Worm (Caenorhabditis elegans): Measurements from ENCODE around the gene F41H10.2.
A peak's percentile ranks its signal among the peaks of the same experiment; 100 is the strongest.

Gene F41H10.2

DNA sequence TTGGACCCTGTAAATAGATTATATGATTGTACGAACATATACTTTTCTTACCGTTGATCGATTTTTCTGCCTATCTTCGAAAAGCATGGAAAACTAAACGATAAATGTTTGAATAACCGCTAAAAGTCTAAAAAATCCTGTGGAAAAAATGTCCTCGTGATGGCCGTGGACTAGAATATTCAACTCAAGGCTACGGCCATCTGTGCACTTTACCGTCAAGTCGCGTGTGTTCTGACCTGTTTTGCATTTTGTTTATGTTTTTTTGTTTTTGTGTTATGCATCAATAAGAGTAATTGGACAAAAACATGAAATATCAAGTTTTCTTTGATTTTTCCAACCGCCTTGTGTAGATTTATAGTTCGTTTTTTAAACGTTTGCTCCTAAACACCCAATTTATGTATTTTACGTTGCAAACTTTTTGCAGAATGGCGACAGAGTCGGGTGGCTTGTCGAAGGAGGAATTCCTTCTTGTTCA is 17.3 kb upstream of the F41H10.2 start, which contains the start of the genes hda-6 and F41H10.4 (continued):
- TF ChIP-seq cebp-1 (GFP tag; IDR thresholded peaks at IDR 0.05) (no peak), cebp-1 (tag; optimal IDR thresholded peaks at IDR 0.05) (peak; percentile 57), zfh-2 (GFP tag; conservative IDR thresholded peaks at IDR 0.05) (no peak), cebp-2 (GFP tag; IDR thresholded peaks at IDR 0.05) (no peak), rcor-1 (GFP tag; IDR thresholded peaks at IDR 0.05) (no peak), pbrm-1 (GFP tag; IDR thresholded peaks at IDR 0.05) (peak; percentile 31; the same call in 1 of the 2 replicates), dox-1 (GFP tag; IDR thresholded peaks at IDR 0.05) (peak; percentile 84), ztf-18 (tag; optimal IDR thresholded peaks at IDR 0.05) (peak; percentile 39), ztf-25 (GFP tag; IDR thresholded peaks at IDR 0.05) (no peak), Y79H2A.3 (GFP tag; conservative IDR thresholded peaks at IDR 0.05) (no peak), F23B12.7 (tag; optimal IDR thresholded peaks at IDR 0.05; ENCODE audit: insufficient read depth) (peak; percentile 4), attf-5 (GFP tag; optimal IDR thresholded peaks at IDR 0.05) (peak; percentile 86), B0261.1 (tag; optimal IDR thresholded peaks at IDR 0.05) (no peak), ceh-100 (GFP tag; IDR thresholded peaks at IDR 0.05) (0 out of 2 replicates have a peak, but pooled peaks have one; percentile 11), nhr-80 (tag; optimal IDR thresholded peaks at IDR 0.05) (peak; percentile 20), bed-2 (GFP tag; IDR thresholded peaks at IDR 0.05) (no peak), let-607 (tag; optimal IDR thresholded peaks at IDR 0.05) (peak in 1 of 2 experiments; percentile 9), lsy-27 (tag; optimal IDR thresholded peaks at IDR 0.05; ENCODE audit: borderline replicate concordance, insufficient read depth) (peak; percentile 4), lin-54 (GFP tag; optimal IDR thresholded peaks at IDR 0.05) (peak; percentile 71), nfyb-1 (GFP tag; IDR thresholded peaks at IDR 0.05) (peak; percentile 40; the same call in 1 of the 2 replicates), ztf-3 (GFP tag; optimal IDR thresholded peaks at IDR 0.05) (no peak), ceh-27 (GFP tag; optimal IDR thresholded peaks at IDR 0.05) (peak; percentile 92), ccch-3 (GFP tag; optimal IDR thresholded peaks at IDR 0.05) (no peak), sptf-2 (GFP tag; optimal IDR thresholded peaks at IDR 0.05) (no peak), ceh-79 (tag; optimal IDR thresholded peaks at IDR 0.05) (no peak), athp-1 (tag; optimal IDR thresholded peaks at IDR 0.05) (peak; percentile 64), hmg-1.2 (GFP tag; IDR thresholded peaks at IDR 0.05) (no peak; the same call in 1 of the 2 replicates), ZK185.1 (tag; optimal IDR thresholded peaks at IDR 0.05; ENCODE audit: poor library complexity, severe bottlenecking) (peak; percentile 88), unc-130 (GFP tag; optimal IDR thresholded peaks at IDR 0.05) (peak; percentile 55), mcd-1 (GFP tag; IDR thresholded peaks at IDR 0.05) (peak; percentile 77), zim-3 (tag; optimal IDR thresholded peaks at IDR 0.05) (no peak), hlh-12 (tag; optimal IDR thresholded peaks at IDR 0.05) (no peak), tlf-1 (GFP tag; optimal IDR thresholded peaks at IDR 0.05) (peak; percentile 15)

DNA sequence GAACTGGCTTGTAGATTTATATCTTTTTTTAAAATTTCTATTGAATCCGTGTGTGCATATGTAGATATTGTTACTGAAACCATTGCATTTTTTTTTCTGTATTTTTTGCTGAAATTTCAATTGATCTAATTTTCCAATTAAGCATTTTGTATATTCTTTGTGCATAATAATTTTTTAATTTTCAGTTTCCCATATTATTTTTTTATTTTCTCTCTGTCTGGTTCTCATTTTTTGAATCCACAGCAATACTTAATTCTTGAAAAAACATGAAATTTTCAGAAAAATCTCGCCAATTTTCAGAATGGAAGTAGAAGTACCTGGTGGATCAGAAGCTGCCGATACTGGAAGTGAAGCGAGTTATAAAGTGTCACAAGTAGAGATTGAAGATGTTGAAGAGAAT is 14.9 kb upstream of the F41H10.2 start, which contains the start of gene sand-1:
TSS of gene sand-1 (plus strand) at position 301 of the 400 bp plus-strand sequence.
- TF ChIP-seq snpc-4 (GFP tag; optimal IDR thresholded peaks at IDR 0.05): no peak
- peak in 1 of 4 experiments; percentile 66 for TF ChIP-seq snpc-4 (tag; optimal IDR thresholded peaks at IDR 0.05)
- no peak for TF ChIP-seq gei-17 (GFP tag; optimal IDR thresholded peaks at IDR 0.05)
- TF ChIP-seq athp-1 (tag; optimal IDR thresholded peaks at IDR 0.05): peak; percentile 30

DNA sequence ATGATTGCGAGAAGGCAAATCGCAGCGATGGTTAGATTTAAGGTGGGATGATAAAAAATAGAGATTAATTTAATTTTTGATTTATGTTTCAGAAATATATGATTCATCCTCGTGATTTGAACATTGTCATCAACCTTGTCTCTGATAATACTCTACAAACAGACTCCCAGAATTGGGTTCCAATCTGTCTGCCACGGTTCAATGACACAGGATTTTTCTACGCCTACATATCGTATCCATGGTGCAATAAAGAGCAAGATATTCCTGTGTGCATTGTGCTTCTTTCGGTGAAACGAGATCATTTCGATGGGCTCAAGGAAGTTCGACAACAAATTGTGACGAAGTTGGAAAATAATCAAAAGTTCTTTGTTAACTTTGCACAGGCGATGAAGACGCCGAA is 13.5 kb upstream of the F41H10.2 start:
- TF ChIP-seq T26A5.8 (tag; optimal IDR thresholded peaks at IDR 0.05) (no peak), dpff-1 (tag; optimal IDR thresholded peaks at IDR 0.05) (no peak), ceh-58 (GFP tag; IDR thresholded peaks at IDR 0.05) (no peak), nfya-1 (tag; optimal IDR thresholded peaks at IDR 0.05; ENCODE audit: borderline replicate concordance, insufficient read depth) (no peak), Y56A3A.18 (GFP tag; IDR thresholded peaks at IDR 0.05) (no peak), rpc-1 (optimal IDR thresholded peaks at IDR 0.05) (no peak), rpc-1 (tag; optimal IDR thresholded peaks at IDR 0.05) (no peak), let-607 (tag; optimal IDR thresholded peaks at IDR 0.05) (no peak), hsf-1 (GFP tag; IDR thresholded peaks at IDR 0.05) (no peak), F39B2.1 (GFP tag; IDR thresholded peaks at IDR 0.05) (no peak), hmg-1.2 (GFP tag; IDR thresholded peaks at IDR 0.05) (no peak), ztf-26 (tag; optimal IDR thresholded peaks at IDR 0.05) (no peak), lin-40 (tag; optimal IDR thresholded peaks at IDR 0.05) (no peak), nhr-179 (tag; optimal IDR thresholded peaks at IDR 0.05) (no peak)
